Fruit fly (Drosophila melanogaster) whole organism, embryonic: ENCODE data around the gene Kap3.

ENCODE experiments used
- Blimp-1 ChIP-seq: fragments of 200-800 bp; sonication (Bioruptor generic); optimal IDR thresholded peaks from 3 replicates; lab custom pipeline; 2018; ENCODE audit warnings: missing biosample characterization, missing genetic modification characterization, mild to moderate bottlenecking, moderate library complexity, missing genetic modification reagents
- H15 ChIP-seq: fragments of 200-800 bp; sonication (Bioruptor generic); IDR thresholded peaks from 3 replicates; pipeline ENCODE4 v1.3.6; 2022; ENCODE audit warnings: missing biosample characterization, missing genetic modification characterization
- Med ChIP-seq: fragments of 200-800 bp; sonication (Bioruptor generic); peaks from one replicate; lab custom pipeline; 2016; ENCODE audit warnings: missing biosample characterization, missing genetic modification characterization, mild to moderate bottlenecking, inconsistent platforms, moderate library complexity
- Sin3A ChIP-seq: fragments of >200 bp; optimal IDR thresholded peaks from 2 replicates; lab custom pipeline; 2018
- cato ChIP-seq: fragments of 200-800 bp; sonication (Bioruptor generic); optimal IDR thresholded peaks from 2 replicates; lab custom pipeline; 2016; ENCODE audit warnings: missing biosample characterization, missing genetic modification characterization, borderline replicate concordance

- TF ChIP-seq Blimp-1 (GFP tag; lab: Kevin White, UChicago) (peak; percentile 86), Sin3A (lab: Kevin White, UChicago) (no peak), Med (GFP tag; lab: Kevin White, UChicago) (peak; percentile 99), cato (GFP tag; lab: Kevin White, UChicago) (peak; percentile 82), H15 (GFP tag; lab: Robert Waterston, UW) (peak; percentile 95)
Measured at dm6 chrX:11351351-11351750, 11.5 kb upstream of the Kap3 start.
